Fruit fly (Drosophila melanogaster) whole organism, pupa: ENCODE results near the gene Kdm5.
A peak's percentile ranks its signal among the peaks of the same experiment; 100 is the strongest.

Source experiments
- CG10348 ChIP-seq: fragments of 200-800 bp; sonication (Bioruptor generic); IDR thresholded peaks from 2 replicates; pipeline ENCODE4 v1.3.6; 2022; ENCODE audit warnings: missing biosample characterization, missing genetic modification characterization
- CG12605 ChIP-seq: fragments of 200-800 bp; sonication (Bioruptor generic); IDR thresholded peaks from 2 replicates; pipeline ENCODE4 v1.3.6; 2022; ENCODE audit warnings: missing biosample characterization, missing genetic modification characterization
- CG13204 ChIP-seq: fragments of 200-800 bp; sonication (Bioruptor generic); optimal IDR thresholded peaks from 2 replicates; lab custom pipeline; 2018; ENCODE audit warnings: missing biosample characterization, mild to moderate bottlenecking, missing genetic modification characterization, moderate library complexity
- CG14655 ChIP-seq: fragments of 200-800 bp; sonication (Bioruptor generic); optimal IDR thresholded peaks from 3 replicates; lab custom pipeline; 2017; ENCODE audit warnings: mild to moderate bottlenecking, missing biosample characterization, missing genetic modification reagents, missing genetic modification characterization
- CG15710 ChIP-seq: fragments of 200-800 bp; sonication (Bioruptor generic); optimal IDR thresholded peaks from 2 replicates; lab custom pipeline; 2018; ENCODE audit warnings: missing biosample characterization, mild to moderate bottlenecking, missing genetic modification characterization, moderate library complexity
- CG17806 ChIP-seq: fragments of 200-800 bp; sonication (Bioruptor generic); optimal IDR thresholded peaks from 2 replicates; lab custom pipeline; 2018; ENCODE audit warnings: missing biosample characterization, mild to moderate bottlenecking, missing genetic modification characterization, moderate library complexity
- CG32121 ChIP-seq: fragments of 200-800 bp; sonication (Bioruptor generic); IDR thresholded peaks from 2 replicates; pipeline ENCODE4 v1.3.6; 2022; ENCODE audit warnings: missing biosample characterization, missing genetic modification characterization
- CG34367 ChIP-seq: fragments of 200-800 bp; sonication (Bioruptor generic); optimal IDR thresholded peaks from 2 replicates; lab custom pipeline; 2018; ENCODE audit warnings: missing biosample characterization, mild to moderate bottlenecking, missing genetic modification characterization
- CG4496 ChIP-seq: fragments of 200-800 bp; sonication (Bioruptor generic); IDR thresholded peaks from 3 replicates; pipeline ENCODE4 v1.3.6; 2022; ENCODE audit warnings: missing biosample characterization, missing genetic modification characterization
- CG8159 ChIP-seq: fragments of 200-800 bp; sonication (Bioruptor generic); optimal IDR thresholded peaks from 3 replicates; lab custom pipeline; 2018; ENCODE audit warnings: missing biosample characterization, mild to moderate bottlenecking, missing genetic modification characterization, moderate library complexity
- CG8301 ChIP-seq: fragments of 200-800 bp; sonication (Bioruptor generic); optimal IDR thresholded peaks from 2 replicates; lab custom pipeline; 2018; ENCODE audit warnings: missing biosample characterization, mild to moderate bottlenecking, missing genetic modification characterization
- CG9948 ChIP-seq: fragments of 200-800 bp; sonication (Bioruptor generic); optimal IDR thresholded peaks from 2 replicates; lab custom pipeline; 2018; ENCODE audit warnings: missing biosample characterization, mild to moderate bottlenecking, missing genetic modification characterization, moderate library complexity
- D1 ChIP-seq: fragments of 200-800 bp; sonication (Bioruptor generic); optimal IDR thresholded peaks from 2 replicates; lab custom pipeline; 2018; ENCODE audit warnings: missing biosample characterization, mild to moderate bottlenecking, missing genetic modification characterization, moderate library complexity
- EcR ChIP-seq: fragments of 200-800 bp; sonication (Bioruptor generic); optimal IDR thresholded peaks from 3 replicates; lab custom pipeline; 2019; ENCODE audit warnings: missing biosample characterization, missing genetic modification characterization, mild to moderate bottlenecking, moderate library complexity, missing genetic modification reagents
- Ets98B ChIP-seq: fragments of 200-800 bp; sonication (Bioruptor generic); IDR thresholded peaks from 2 replicates; pipeline ENCODE4 v1.3.6; 2022; ENCODE audit warnings: missing biosample characterization, missing genetic modification characterization
- Pif1A ChIP-seq: fragments of 200-800 bp; sonication (Bioruptor generic); optimal IDR thresholded peaks from 3 replicates; lab custom pipeline; 2016; ENCODE audit warnings: missing biosample characterization, missing genetic modification characterization
- Pif1B ChIP-seq: fragments of 200-800 bp; sonication (Bioruptor generic); optimal IDR thresholded peaks from 3 replicates; lab custom pipeline; 2016; ENCODE audit warnings: missing biosample characterization, missing genetic modification characterization
- Snoo ChIP-seq: fragments of 200-800 bp; sonication (Bioruptor generic); optimal IDR thresholded peaks from 3 replicates; lab custom pipeline; 2017; ENCODE audit warnings: missing biosample characterization, mild to moderate bottlenecking, missing genetic modification characterization, inconsistent platforms
- fd96Ca ChIP-seq: fragments of 200-800 bp; sonication (Bioruptor generic); IDR thresholded peaks from 3 replicates; pipeline ENCODE4 v1.3.6; 2022; ENCODE audit warnings: missing biosample characterization, missing genetic modification characterization
- gl ChIP-seq: fragments of 200-800 bp; sonication (Bioruptor generic); optimal IDR thresholded peaks from 2 replicates; lab custom pipeline; 2018; ENCODE audit warnings: missing biosample characterization, mild to moderate bottlenecking, missing genetic modification characterization
- rn ChIP-seq: fragments of 200-800 bp; sonication (Bioruptor generic); IDR thresholded peaks from 2 replicates; pipeline ENCODE4 v1.3.6; 2022; ENCODE audit warnings: missing biosample characterization, missing genetic modification characterization

The Kdm5 gene

DNA sequence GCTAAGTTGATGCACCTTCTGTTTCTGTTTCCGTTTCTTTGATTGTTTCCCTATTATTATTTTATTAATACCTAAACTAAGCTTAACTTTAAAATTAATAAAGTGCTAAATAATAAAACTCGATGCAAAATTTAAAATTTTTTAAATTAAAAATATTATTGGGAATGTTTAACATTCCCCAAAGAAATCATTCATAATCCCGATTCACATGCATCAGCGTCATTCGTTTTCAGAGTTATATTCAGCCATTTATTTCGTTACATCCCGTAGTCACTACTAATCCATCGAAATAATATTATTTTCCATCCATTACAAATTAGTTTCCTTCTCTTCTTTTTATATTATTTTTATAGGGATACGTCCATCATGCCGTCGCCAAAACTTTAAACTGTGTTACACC lies 51.8 kb downstream of the Kdm5 start:
- TF ChIP-seq D1 (tag; lab: Kevin White, UChicago) (no peak), Ets98B (GFP tag; lab: Robert Waterston, UW) (no peak), CG17806 (no peak), CG14655 (GFP tag; lab: Kevin White, UChicago) (no peak), Snoo (tag; lab: Kevin White, UChicago) (no peak), CG34367 (tag; lab: Kevin White, UChicago) (no peak), Pif1A (GFP tag; lab: Kevin White, UChicago) (no peak), CG9948 (tag; lab: Kevin White, UChicago) (no peak), fd96Ca (no peak), CG8159 (no peak), CG13204 (no peak)

DNA sequence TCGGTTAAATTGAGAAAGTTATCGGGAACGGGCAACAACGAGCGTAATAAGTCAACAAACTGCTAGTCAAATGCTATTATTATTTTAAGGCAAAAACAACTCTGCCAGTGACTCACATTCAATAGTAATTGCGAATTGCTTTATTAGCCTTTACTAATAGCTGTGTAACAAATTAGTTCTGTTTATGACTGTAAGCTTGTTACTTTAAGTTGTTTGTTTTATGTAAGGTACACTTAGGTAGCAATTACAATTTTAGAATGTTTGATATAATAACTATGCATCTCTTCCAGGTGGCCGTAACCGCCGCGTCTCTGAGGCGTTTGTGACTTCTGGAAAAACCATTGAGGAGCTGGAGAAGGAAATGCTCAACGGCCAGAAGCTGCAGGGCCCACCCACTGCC lies 52.6 kb downstream of the Kdm5 start:
- no peak for TF ChIP-seq EcR (GFP tag; lab: Kevin White, UChicago)
- no peak for TF ChIP-seq CG9948 (tag; lab: Kevin White, UChicago)
- no peak for TF ChIP-seq Pif1B (GFP tag; lab: Kevin White, UChicago)
- TF ChIP-seq CG8301 = no peak
- no peak for TF ChIP-seq Ets98B (GFP tag; lab: Robert Waterston, UW)
- no peak for TF ChIP-seq CG10348 (GFP tag; lab: Robert Waterston, UW)
- no peak for TF ChIP-seq Snoo (tag; lab: Kevin White, UChicago)
- no peak for TF ChIP-seq Pif1A (GFP tag; lab: Kevin White, UChicago)
- no peak for TF ChIP-seq CG17806
- TF ChIP-seq CG8159 = no peak
- no peak for TF ChIP-seq CG32121 (GFP tag; lab: Robert Waterston, UW)
- no peak for TF ChIP-seq fd96Ca
- TF ChIP-seq CG15710 (tag; lab: Kevin White, UChicago) = no peak
- no peak for TF ChIP-seq CG12605

DNA sequence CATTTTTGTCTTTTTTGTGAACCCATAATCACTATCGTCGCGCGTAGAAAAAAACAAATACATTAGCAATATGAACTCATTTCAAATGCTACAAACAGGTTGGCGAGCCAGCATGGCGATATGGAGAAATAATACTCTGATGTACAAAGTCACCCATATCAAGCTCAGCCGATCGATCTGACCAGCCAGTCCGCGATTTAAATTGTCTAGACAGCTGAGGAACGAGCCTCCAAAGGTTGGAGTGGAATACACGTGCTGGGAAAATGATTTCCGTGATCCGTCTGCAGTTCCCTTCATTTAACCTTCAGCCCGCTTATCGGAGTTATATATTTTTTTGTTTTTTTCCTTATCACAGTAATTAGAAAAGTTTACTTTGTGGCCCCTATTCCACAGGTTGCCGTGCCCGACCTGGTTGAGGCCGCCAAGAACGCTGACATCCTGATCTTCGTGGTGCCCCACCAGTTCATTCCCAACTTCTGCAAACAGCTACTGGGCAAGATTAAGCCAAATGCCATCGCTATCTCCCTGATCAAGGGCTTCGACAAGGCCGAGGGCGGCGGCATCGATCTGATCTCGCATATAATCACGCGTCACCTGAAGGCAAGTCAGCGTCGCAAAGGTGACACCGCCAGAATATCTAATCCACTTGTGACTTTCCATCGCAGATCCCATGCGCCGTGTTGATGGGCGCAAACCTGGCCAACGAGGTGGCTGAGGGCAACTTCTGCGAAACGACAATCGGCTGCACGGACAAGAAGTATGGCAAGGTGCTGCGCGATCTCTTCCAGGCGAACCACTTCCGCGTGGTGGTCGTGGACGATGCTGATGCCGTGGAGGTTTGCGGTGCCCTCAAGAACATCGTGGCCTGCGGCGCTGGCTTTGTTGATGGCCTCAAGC lies 53.4 kb downstream of the Kdm5 start:
- TF ChIP-seq CG12605 = no peak

- TF ChIP-seq CG34367 (tag; lab: Kevin White, UChicago) (no peak), CG32121 (GFP tag; lab: Robert Waterston, UW) (no peak), CG12605 (peak; percentile 65; the same call in 1 of the 2 replicates), EcR (GFP tag; lab: Kevin White, UChicago) (peak; percentile 89), Pif1B (GFP tag; lab: Kevin White, UChicago) (no peak), Ets98B (GFP tag; lab: Robert Waterston, UW) (peak; percentile 15; the same call in 1 of the 2 replicates), rn (GFP tag; lab: Robert Waterston, UW) (no peak), CG4496 (no peak), fd96Ca (no peak), CG17806 (no peak)
These were observed 54.7 kb downstream of the Kdm5 start for dm6 chr2L:5944305-5945282.

- peak; percentile 66 for TF ChIP-seq Snoo (tag; lab: Kevin White, UChicago)
- peak; percentile 35 for TF ChIP-seq CG8301
- peak; percentile 70 for TF ChIP-seq Pif1B (GFP tag; lab: Kevin White, UChicago)
- TF ChIP-seq CG4496 = peak; percentile 78; the same call in 1 of the 3 replicates
- no peak for TF ChIP-seq CG14655 (GFP tag; lab: Kevin White, UChicago)
- no peak for TF ChIP-seq CG9948 (tag; lab: Kevin White, UChicago)
- peak; percentile 63 for TF ChIP-seq Ets98B (GFP tag; lab: Robert Waterston, UW)
- peak; percentile 35 for TF ChIP-seq CG17806
- peak; percentile 71 for TF ChIP-seq fd96Ca
- TF ChIP-seq gl (tag; lab: Kevin White, UChicago) = peak; percentile 36
- TF ChIP-seq EcR (GFP tag; lab: Kevin White, UChicago) = peak; percentile 71
- no peak for TF ChIP-seq CG10348 (GFP tag; lab: Robert Waterston, UW)
- TF ChIP-seq rn (GFP tag; lab: Robert Waterston, UW) = 0 out of 2 replicates have a peak, but pooled peaks have one; percentile 4
- peak; percentile 12 for TF ChIP-seq CG34367 (tag; lab: Kevin White, UChicago)
- TF ChIP-seq D1 (tag; lab: Kevin White, UChicago) = no peak
- TF ChIP-seq CG13204 = peak; percentile 48
- TF ChIP-seq CG8159 = peak; percentile 39
- peak; percentile 63 for TF ChIP-seq CG15710 (tag; lab: Kevin White, UChicago)
- TF ChIP-seq CG32121 (GFP tag; lab: Robert Waterston, UW) = peak; percentile 61
- TF ChIP-seq CG12605 = peak; percentile 44
- peak; percentile 70 for TF ChIP-seq Pif1A (GFP tag; lab: Kevin White, UChicago)
These were observed 55.8 kb downstream of the Kdm5 start, which contains the start of the genes Sfp26Ad and Gpdh1 for dm6 chr2L:5943229-5944078. Gene Sfp26Ad, minus strand, starts transcription at chr2L:5943304. Gene Gpdh1, plus strand, starts transcription at chr2L:5943643.
